Fruit fly (Drosophila melanogaster) whole organism, adult: ENCODE measurements around the gene CG6791.

ENCODE experiments used
- CG11617 ChIP-seq: fragments of 200-800 bp; sonication (Bioruptor generic); optimal IDR thresholded peaks from 2 replicates; lab custom pipeline; 2017; ENCODE audit warnings: mild to moderate bottlenecking, missing biosample characterization, missing genetic modification reagents, missing genetic modification characterization
- CG14711 ChIP-seq: fragments of 200-800 bp; sonication (Bioruptor generic); optimal IDR thresholded peaks from 2 replicates; lab custom pipeline; 2018; ENCODE audit warnings: missing biosample characterization, mild to moderate bottlenecking, missing genetic modification characterization, moderate library complexity
- Hr96 ChIP-seq: fragments of 200-800 bp; sonication (Bioruptor generic); optimal IDR thresholded peaks from 2 replicates; lab custom pipeline; 2016; ENCODE audit warnings: missing biosample characterization, missing genetic modification characterization
- bab1 ChIP-seq: fragments of 200-800 bp; sonication (Bioruptor generic); optimal IDR thresholded peaks from 3 replicates; lab custom pipeline; 2019; ENCODE audit warnings: missing biosample characterization, mild to moderate bottlenecking, missing genetic modification characterization, moderate library complexity
- cic ChIP-seq: fragments of 200-800 bp; sonication (Bioruptor generic); optimal IDR thresholded peaks from 2 replicates; lab custom pipeline; 2017; ENCODE audit warnings: missing biosample characterization, mild to moderate bottlenecking, missing genetic modification characterization, moderate library complexity
- cnc ChIP-seq, 2 experiments: fragments of >200 bp; optimal IDR thresholded peaks; 2 replicates each; lab custom pipeline; 2017
- kay ChIP-seq: fragments of 200-800 bp; sonication (Bioruptor generic); peaks from one replicate; lab custom pipeline; 2016; ENCODE audit warnings: missing biosample characterization, missing genetic modification characterization, borderline replicate concordance
- ovo ChIP-seq: fragments of 200-800 bp; sonication (Bioruptor generic); optimal IDR thresholded peaks from 2 replicates; lab custom pipeline; 2016; ENCODE audit warnings: missing biosample characterization, missing genetic modification characterization
- tj ChIP-seq: fragments of 200-800 bp; sonication (Bioruptor generic); optimal IDR thresholded peaks from 3 replicates; lab custom pipeline; 2017; ENCODE audit warnings: missing biosample characterization, mild to moderate bottlenecking, missing genetic modification characterization, moderate library complexity
- toe ChIP-seq: fragments of 200-800 bp; sonication (Bioruptor generic); optimal IDR thresholded peaks from 2 replicates; lab custom pipeline; 2016; ENCODE audit warnings: missing biosample characterization, missing genetic modification characterization

DNA sequence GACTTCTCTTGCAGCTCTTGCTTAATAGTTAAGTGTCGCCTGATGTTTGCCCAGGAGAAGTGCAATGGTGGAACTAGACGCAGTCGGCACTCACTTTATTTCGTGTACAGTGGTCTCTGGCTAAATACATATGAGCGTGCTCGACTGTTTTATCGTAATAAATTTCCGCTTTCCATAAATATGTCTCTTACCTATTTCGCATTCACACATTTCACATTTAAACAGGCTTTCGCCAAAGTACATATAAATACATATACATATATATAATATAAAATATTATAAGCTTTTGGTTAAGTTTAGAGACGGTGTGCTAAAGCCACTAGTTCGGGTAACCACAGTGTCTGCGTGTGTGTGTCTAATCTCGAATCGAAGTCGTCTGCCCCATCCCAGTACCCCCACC lies 16.7 kb upstream of the CG6791 start:
- no peak for TF ChIP-seq toe (GFP tag; lab: Kevin White, UChicago)
- no peak for TF ChIP-seq cic (GFP tag; lab: Kevin White, UChicago)
- no peak for TF ChIP-seq cnc (optimal IDR thresholded peaks at IDR 0.05; lab: Kevin White, UChicago)
- no peak for TF ChIP-seq kay
- no peak for TF ChIP-seq CG14711 (tag; lab: Kevin White, UChicago)
- no peak for TF ChIP-seq Hr96
- TF ChIP-seq ovo (GFP tag; lab: Kevin White, UChicago), result no peak
- TF ChIP-seq bab1 (GFP tag; lab: Kevin White, UChicago), result no peak
- no peak for TF ChIP-seq CG11617
- TF ChIP-seq tj (GFP tag; lab: Kevin White, UChicago), result no peak
